Fruit fly (Drosophila melanogaster) whole organism, embryonic: Measurements from ENCODE around the gene Helz.

Experiments
- Atf-2 ChIP-seq: fragments of 200-800 bp; sonication (Bioruptor generic); optimal IDR thresholded peaks from 2 replicates; lab custom pipeline; 2016; ENCODE audit warnings: missing biosample characterization, missing genetic modification characterization
- CG10366 ChIP-seq: fragments of 200-800 bp; sonication (Bioruptor generic); IDR thresholded peaks from 2 replicates; pipeline ENCODE4 v1.3.6; 2022; ENCODE audit warnings: missing biosample characterization, missing genetic modification characterization
- CG11247 ChIP-seq: fragments of 200-800 bp; sonication (Bioruptor generic); IDR thresholded peaks from 2 replicates; pipeline ENCODE4 v1.3.6; 2022; ENCODE audit warnings: missing biosample characterization, missing genetic modification characterization
- CG13123 ChIP-seq: fragments of 200-800 bp; sonication (Bioruptor generic); optimal IDR thresholded peaks from 2 replicates; lab custom pipeline; 2016; ENCODE audit warnings: missing biosample characterization, missing genetic modification characterization
- CG14667 ChIP-seq: fragments of 200-800 bp; sonication (Bioruptor generic); IDR thresholded peaks from 2 replicates; pipeline ENCODE4 v1.3.6; 2022; ENCODE audit warnings: missing biosample characterization, missing genetic modification characterization
- CG1529 ChIP-seq: fragments of 200-800 bp; sonication (Bioruptor generic); optimal IDR thresholded peaks from 3 replicates; lab custom pipeline; 2018; ENCODE audit warnings: missing biosample characterization, missing genetic modification characterization
- CG1647 ChIP-seq: fragments of 200-800 bp; sonication (Bioruptor generic); optimal IDR thresholded peaks from 3 replicates; lab custom pipeline; 2016; ENCODE audit warnings: missing biosample characterization, missing genetic modification characterization
- CG16779 ChIP-seq: fragments of 200-800 bp; sonication (Bioruptor generic); IDR thresholded peaks from 2 replicates; pipeline ENCODE4 v1.3.6; 2022; ENCODE audit warnings: missing biosample characterization, missing genetic modification characterization
- CG18011 ChIP-seq: fragments of 200-800 bp; sonication (Bioruptor generic); optimal IDR thresholded peaks from 2 replicates; lab custom pipeline; 2017; ENCODE audit warnings: missing biosample characterization, missing genetic modification characterization, mild to moderate bottlenecking, moderate library complexity, missing genotype
- CG18619 ChIP-seq: fragments of 200-800 bp; sonication (Bioruptor generic); optimal IDR thresholded peaks from 3 replicates; lab custom pipeline; 2017; ENCODE audit warnings: missing biosample characterization, mild to moderate bottlenecking, missing genetic modification characterization
- CG2712 ChIP-seq: fragments of 200-800 bp; optimal IDR thresholded peaks from 3 replicates; lab custom pipeline; 2019; ENCODE audit warnings: missing biosample characterization, mild to moderate bottlenecking, missing genetic modification characterization, moderate library complexity
- CG3847 ChIP-seq: fragments of 200-800 bp; sonication (Bioruptor generic); IDR thresholded peaks from 2 replicates; pipeline ENCODE4 v1.3.6; 2022; ENCODE audit warnings: missing biosample characterization, missing genetic modification characterization
- CG6175 ChIP-seq: fragments of 200-800 bp; sonication (Bioruptor generic); IDR thresholded peaks from 3 replicates; pipeline ENCODE4 v1.3.6; 2022; ENCODE audit warnings: missing biosample characterization, missing genetic modification characterization
- CG6254 ChIP-seq: fragments of 200-800 bp; sonication (Bioruptor generic); optimal IDR thresholded peaks from 3 replicates; lab custom pipeline; 2017; ENCODE audit warnings: mild to moderate bottlenecking, missing biosample characterization, missing genetic modification reagents, missing genetic modification characterization
- CG7839 ChIP-seq: fragments of 200-800 bp; sonication (Bioruptor generic); optimal IDR thresholded peaks from 3 replicates; lab custom pipeline; 2018; ENCODE audit warnings: missing biosample characterization, mild to moderate bottlenecking, missing genetic modification characterization, moderate library complexity
- CG8290 ChIP-seq, 3 experiments: fragments of 200-800 bp; sonication (Bioruptor generic); optimal IDR thresholded peaks; 2 replicates each; lab custom pipeline; 2016 to 2019; ENCODE audit warnings: missing biosample characterization in 3 of 3, missing genetic modification characterization in 3 of 3, mild to moderate bottlenecking in 2 of 3, moderate library complexity in 1 of 3
- CG8944 ChIP-seq: fragments of 200-800 bp; sonication (Bioruptor generic); optimal IDR thresholded peaks from 3 replicates; lab custom pipeline; 2016; ENCODE audit warnings: missing biosample characterization, missing genetic modification characterization
- Deaf1 ChIP-seq: fragments of 200-800 bp; optimal IDR thresholded peaks from 3 replicates; lab custom pipeline; 2019; ENCODE audit warnings: missing biosample characterization, mild to moderate bottlenecking, missing genetic modification characterization, moderate library complexity
- Ets65A ChIP-seq: fragments of 200-800 bp; sonication (Bioruptor generic); peaks from one replicate; lab custom pipeline; 2016; ENCODE audit warnings: missing biosample characterization, missing genetic modification characterization
- HLH3B ChIP-seq: fragments of 200-800 bp; sonication (Bioruptor generic); IDR thresholded peaks from 2 replicates; pipeline ENCODE4 v1.3.6; 2022; ENCODE audit warnings: missing biosample characterization, missing genetic modification characterization
- Hmr ChIP-seq: fragments of 200-800 bp; sonication (Bioruptor generic); optimal IDR thresholded peaks from 3 replicates; lab custom pipeline; 2017; ENCODE audit warnings: mild to moderate bottlenecking, missing biosample characterization, missing genetic modification reagents, missing genetic modification characterization
- Jarid2 ChIP-seq: fragments of 200-800 bp; sonication (Bioruptor generic); optimal IDR thresholded peaks from 3 replicates; lab custom pipeline; 2017; ENCODE audit warnings: mild to moderate bottlenecking, missing biosample characterization, missing genetic modification reagents, missing genetic modification characterization
- Kr ChIP-seq: fragments of 200-800 bp; sonication (Bioruptor generic); optimal IDR thresholded peaks from 2 replicates; lab custom pipeline; 2017; ENCODE audit warnings: missing biosample characterization, mild to moderate bottlenecking, missing genetic modification characterization
- Meics ChIP-seq: fragments of 200-800 bp; sonication (Bioruptor generic); optimal IDR thresholded peaks from 2 replicates; lab custom pipeline; 2017; ENCODE audit warnings: missing biosample characterization, mild to moderate bottlenecking, missing genetic modification characterization
- PHDP ChIP-seq: fragments of 200-800 bp; sonication (Bioruptor generic); optimal IDR thresholded peaks from 3 replicates; lab custom pipeline; 2018; ENCODE audit warnings: missing biosample characterization, mild to moderate bottlenecking, missing genetic modification characterization, moderate library complexity
- Tbp ChIP-seq: fragments of >200 bp; optimal IDR thresholded peaks from 2 replicates; lab custom pipeline; 2018; ENCODE audit warnings: missing biosample characterization, missing genetic modification characterization
- Trl ChIP-seq, 3 experiments: fragments of >200 bp in 2 of 3; fragments of 200-800 bp in 1 of 3; sonication (Bioruptor generic) in 1 of 3; optimal IDR thresholded peaks; 2 replicates in 1 of 3; 3 replicates in 2 of 3; lab custom pipeline; 2016 to 2017; ENCODE audit warnings: missing biosample characterization in 1 of 3, missing genetic modification characterization in 1 of 3
- YL-1 ChIP-seq: fragments of 200-800 bp; sonication (Bioruptor generic); optimal IDR thresholded peaks from 3 replicates; lab custom pipeline; 2017; ENCODE audit warnings: missing biosample characterization, mild to moderate bottlenecking, missing genetic modification characterization
- al ChIP-seq: fragments of 200-800 bp; sonication (Bioruptor generic); IDR thresholded peaks from 2 replicates; pipeline ENCODE4 v1.3.6; 2022; ENCODE audit warnings: missing biosample characterization, missing genetic modification characterization
- corto ChIP-seq: fragments of 200-800 bp; sonication (Bioruptor generic); optimal IDR thresholded peaks from 2 replicates; lab custom pipeline; 2016; ENCODE audit warnings: missing biosample characterization, mild to moderate bottlenecking, missing genetic modification characterization, moderate library complexity
- da ChIP-seq: fragments of 200-800 bp; sonication (Bioruptor generic); optimal IDR thresholded peaks from 2 replicates; lab custom pipeline; 2016; ENCODE audit warnings: missing biosample characterization, missing genetic modification characterization
- dan ChIP-seq: fragments of 200-800 bp; sonication (Bioruptor generic); IDR thresholded peaks from 2 replicates; pipeline ENCODE4 v1.3.6; 2022; ENCODE audit warnings: missing biosample characterization, missing genetic modification characterization
- disco-r ChIP-seq: fragments of 200-800 bp; sonication (Bioruptor generic); optimal IDR thresholded peaks from 2 replicates; lab custom pipeline; 2016; ENCODE audit warnings: missing biosample characterization, missing genetic modification characterization
- emc ChIP-seq: fragments of 200-800 bp; sonication (Bioruptor generic); optimal IDR thresholded peaks from 2 replicates; lab custom pipeline; 2016; ENCODE audit warnings: missing biosample characterization, missing genetic modification characterization
- ems ChIP-seq: fragments of 200-800 bp; sonication (Bioruptor generic); optimal IDR thresholded peaks from 3 replicates; lab custom pipeline; 2016; ENCODE audit warnings: missing biosample characterization, missing genetic modification characterization
- eve ChIP-seq, 2 experiments: fragments of >200 bp; optimal IDR thresholded peaks; 2 replicates each; lab custom pipeline; 2017; ENCODE audit warnings: missing biosample characterization in 2 of 2, missing genetic modification characterization in 2 of 2
- eyg ChIP-seq: fragments of 200-800 bp; sonication (Bioruptor generic); optimal IDR thresholded peaks from 3 replicates; lab custom pipeline; 2016; ENCODE audit warnings: missing biosample characterization, missing genetic modification characterization
- ham ChIP-seq: fragments of 200-800 bp; sonication (Bioruptor generic); IDR thresholded peaks from 2 replicates; pipeline ENCODE4 v1.3.6; 2022; ENCODE audit warnings: missing biosample characterization, missing genetic modification characterization
- hb ChIP-seq: fragments of 200-800 bp; sonication (Bioruptor generic); IDR thresholded peaks from 3 replicates; pipeline ENCODE4 v1.3.6; 2022; ENCODE audit warnings: missing biosample characterization, missing genetic modification characterization; ENCODE audit not compliant: partially characterized antibody
- nom ChIP-seq: fragments of 200-800 bp; sonication (Bioruptor generic); optimal IDR thresholded peaks from 2 replicates; lab custom pipeline; 2017; ENCODE audit warnings: missing biosample characterization, missing genetic modification characterization, mild to moderate bottlenecking, moderate library complexity, missing genetic modification reagents
- pan ChIP-seq, 4 experiments: fragments of >200 bp in 3 of 4; fragments of 200-800 bp in 1 of 4; sonication (Bioruptor generic) in 1 of 4; optimal IDR thresholded peaks in 3 of 4; IDR thresholded peaks in 1 of 4; 2 replicates each; pipeline versions ENCODE4 v1.3.6 to Lab custom; 2017 to 2022; ENCODE audit warnings: missing biosample characterization in 2 of 4, missing genetic modification characterization in 2 of 4, mixed read lengths in 1 of 4
- pho ChIP-seq: fragments of 200-800 bp; sonication (Bioruptor generic); optimal IDR thresholded peaks from 2 replicates; lab custom pipeline; 2016; ENCODE audit warnings: missing biosample characterization, missing genetic modification characterization
- scrt ChIP-seq: fragments of 200-800 bp; sonication (Bioruptor generic); optimal IDR thresholded peaks from 2 replicates; lab custom pipeline; 2018; ENCODE audit warnings: missing biosample characterization, mild to moderate bottlenecking, missing genetic modification characterization, moderate library complexity
- ssp ChIP-seq: fragments of 200-800 bp; sonication (Bioruptor generic); IDR thresholded peaks from 2 replicates; pipeline ENCODE4 v1.3.6; 2022; ENCODE audit warnings: missing biosample characterization, missing genetic modification characterization
- sug ChIP-seq: fragments of 200-800 bp; optimal IDR thresholded peaks from 2 replicates; lab custom pipeline; 2019; ENCODE audit warnings: missing biosample characterization, mild to moderate bottlenecking, missing genetic modification characterization, moderate library complexity
- tgo ChIP-seq: fragments of 200-800 bp; sonication (Bioruptor generic); IDR thresholded peaks from 3 replicates; pipeline ENCODE4 v1.3.6; 2022; ENCODE audit warnings: missing biosample characterization, missing genetic modification characterization
- tna ChIP-seq: fragments of 200-800 bp; sonication (Bioruptor generic); IDR thresholded peaks from 2 replicates; pipeline ENCODE4 v1.3.6; 2022; ENCODE audit warnings: missing biosample characterization, missing genetic modification characterization; ENCODE audit not compliant: partially characterized antibody
- toy ChIP-seq: fragments of 200-800 bp; sonication (Bioruptor generic); IDR thresholded peaks from 2 replicates; pipeline ENCODE4 v1.3.6; 2022; ENCODE audit warnings: missing biosample characterization, missing genetic modification characterization

The Helz gene

dm6 chr3L:14786230-14786850, 3.4 kb upstream of the Helz start, which contains the start of the genes bmm and Tdrd3 (continued):
- TF ChIP-seq Deaf1 (tag; lab: Kevin White, UChicago) (peak; percentile 54), scrt (peak; percentile 27), PHDP (peak; percentile 84), toy (no peak), tna (peak; percentile 57), CG1647 (GFP tag; lab: Kevin White, UChicago) (peak; percentile 31), CG14667 (GFP tag; lab: Robert Waterston, UW) (peak; percentile 50), CG13123 (GFP tag; lab: Kevin White, UChicago) (peak; percentile 52), CG7839 (tag; lab: Kevin White, UChicago) (peak; percentile 84), da (no peak), tgo (GFP tag; lab: Robert Waterston, UW) (peak; percentile 76), al (GFP tag; lab: Robert Waterston, UW) (peak; percentile 60), CG6254 (GFP tag; lab: Kevin White, UChicago) (peak; percentile 37), CG6175 (GFP tag; lab: Robert Waterston, UW) (peak; percentile 70; the same call in 1 of the 3 replicates), Kr (GFP tag; lab: Kevin White, UChicago) (no peak), CG8944 (GFP tag; lab: Kevin White, UChicago) (peak; percentile 27), YL-1 (GFP tag; lab: Kevin White, UChicago) (peak; percentile 52), CG3847 (GFP tag; lab: Robert Waterston, UW) (peak; percentile 80), eve (GFP tag; optimal IDR thresholded peaks at IDR 0.05; lab: Kevin White, UChicago) (no peak), Tbp (no peak), ssp (peak; percentile 67), CG2712 (peak; percentile 91), CG11247 (peak; percentile 80), Ets65A (GFP tag; lab: Kevin White, UChicago) (peak; percentile 98), CG10366 (GFP tag; lab: Robert Waterston, UW) (peak; percentile 71), Atf-2 (no peak), Meics (GFP tag; lab: Kevin White, UChicago) (peak; percentile 89), pho (GFP tag; lab: Kevin White, UChicago) (peak; percentile 75), sug (peak; percentile 90), pan (optimal IDR thresholded peaks at IDR 0.05; lab: Kevin White, UChicago) (no peak), pan (GFP tag; optimal IDR thresholded peaks at IDR 0.05 in 1 of 2, IDR thresholded peaks at IDR 0.05 in 1 of 2) (peak in 1 of 2 experiments; percentile 55), ems (no peak), CG1529 (GFP tag; lab: Kevin White, UChicago) (no peak), Jarid2 (GFP tag; lab: Kevin White, UChicago) (peak; percentile 88), dan (no peak), CG8290 (GFP tag; optimal IDR thresholded peaks at IDR 0.05; lab: Kevin White, UChicago) (peak; percentile 89), CG8290 (tag; optimal IDR thresholded peaks at IDR 0.05; lab: Kevin White, UChicago) (peak; percentile 62 to 83), eyg (GFP tag; lab: Kevin White, UChicago) (no peak), nom (GFP tag; lab: Kevin White, UChicago) (peak; percentile 42), Trl (optimal IDR thresholded peaks at IDR 0.05; lab: Kevin White, UChicago) (peak in 1 of 2 experiments; percentile 42), Trl (GFP tag; optimal IDR thresholded peaks at IDR 0.05; lab: Kevin White, UChicago) (peak; percentile 13), emc (no peak), CG18619 (GFP tag; lab: Kevin White, UChicago) (peak; percentile 69), HLH3B (GFP tag; lab: Robert Waterston, UW) (peak; percentile 75), CG16779 (peak; percentile 15; the same call in 1 of the 2 replicates), ham (GFP tag; lab: Robert Waterston, UW) (no peak; the same call in 1 of the 2 replicates), Hmr (peak; percentile 87), corto (GFP tag; lab: Kevin White, UChicago) (peak; percentile 11), CG18011 (GFP tag; lab: Kevin White, UChicago) (peak; percentile 34), disco-r (GFP tag; lab: Kevin White, UChicago) (peak; percentile 40), hb (GFP tag; lab: Robert Waterston, UW) (peak; percentile 84)
